Worm (Caenorhabditis elegans) whole organism, L1 larva: Measurements from ENCODE around the gene C34F6.9.

Experiments
- aha-1 ChIP-seq: fragments of 150-350 bp; optimal IDR thresholded peaks from 2 replicates; lab custom pipeline; 2014; ENCODE audit warnings: missing biosample characterization, missing genetic modification characterization
- efl-1 ChIP-seq, 4 experiments: fragments of 150-350 bp; optimal IDR thresholded peaks in 3 of 4; peaks in 1 of 4; 1 replicate in 1 of 4; 2 replicates in 3 of 4; lab custom pipeline; 2014; ENCODE audit warnings: missing biosample characterization in 2 of 4, missing genetic modification characterization in 2 of 4, missing genetic modification reagents in 2 of 4
- egl-27 ChIP-seq, 2 experiments: fragments of 150-350 bp in 1 of 2; sonication (generic microtip); optimal IDR thresholded peaks; 3 replicates each; lab custom pipeline; 2017 to 2018; ENCODE audit warnings: missing biosample characterization in 2 of 2, missing genetic modification characterization in 2 of 2, missing genetic modification reagents in 2 of 2
- elt-3 ChIP-seq, 6 experiments: fragments of 150-350 bp in 1 of 6; sonication (generic microtip); optimal IDR thresholded peaks; 2 replicates each; lab custom pipeline; 2017 to 2018; ENCODE audit warnings: missing biosample characterization in 6 of 6, missing genetic modification characterization in 6 of 6, inconsistent platforms in 1 of 6
- fkh-10 ChIP-seq: sonication (generic microtip); optimal IDR thresholded peaks from 2 replicates; lab custom pipeline; 2017; ENCODE audit warnings: missing biosample characterization, missing genetic modification reagents, missing genetic modification characterization
- hlh-17 ChIP-seq: fragments of 200-800 bp; sonication (Bioruptor generic); optimal IDR thresholded peaks from 2 replicates; lab custom pipeline; 2018; ENCODE audit warnings: missing genetic modification characterization, mild to moderate bottlenecking, missing compliant biosample characterization, moderate library complexity, borderline replicate concordance
- nhr-237 ChIP-seq: fragments of 150-350 bp; optimal IDR thresholded peaks from 2 replicates; lab custom pipeline; 2014; ENCODE audit warnings: missing biosample characterization, missing genetic modification characterization
- nhr-84 ChIP-seq: sonication (generic microtip); optimal IDR thresholded peaks from 2 replicates; lab custom pipeline; 2017; ENCODE audit warnings: missing biosample characterization, missing genetic modification characterization
- snpc-4 ChIP-seq: fragments of 150-350 bp; optimal IDR thresholded peaks from 2 replicates; lab custom pipeline; 2014; ENCODE audit warnings: missing biosample characterization, missing genetic modification characterization
- unc-62 ChIP-seq: fragments of 150-350 bp; optimal IDR thresholded peaks from 2 replicates; lab custom pipeline; 2014; ENCODE audit warnings: missing biosample characterization, missing genetic modification reagents, missing genetic modification characterization
- vab-15 ChIP-seq: sonication (generic microtip); optimal IDR thresholded peaks from 2 replicates; lab custom pipeline; 2017; ENCODE audit warnings: missing genotype, mild to moderate bottlenecking, missing genetic modification characterization, missing compliant biosample characterization

DNA sequence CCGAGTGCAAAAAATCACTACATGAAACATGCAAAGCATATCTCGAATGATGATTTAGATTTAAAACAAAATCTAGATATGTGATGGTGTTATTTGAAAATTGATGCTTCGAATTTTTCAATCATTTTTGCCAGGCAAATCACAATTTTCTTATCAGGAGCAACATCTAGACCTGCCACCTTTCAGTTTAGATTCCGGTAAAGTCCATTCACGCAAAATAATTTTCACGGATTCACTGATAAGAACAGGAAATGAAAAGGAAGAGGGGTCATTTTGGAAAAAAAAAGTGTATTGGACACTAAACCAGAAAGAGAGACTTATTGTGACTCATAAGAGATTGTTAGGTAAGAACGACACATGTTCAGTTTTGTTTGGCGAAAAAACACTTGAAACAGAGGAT, 29.5 kb upstream of the C34F6.9 start:
- TF ChIP-seq snpc-4 (tag; lab: Kevin White, UChicago) (no peak), unc-62 (GFP tag; lab: Kevin White, UChicago) (no peak), elt-3 (tag; optimal IDR thresholded peaks at IDR 0.05; lab: Kevin White, UChicago) (no peak), fkh-10 (GFP tag; lab: Kevin White, UChicago) (no peak), egl-27 (tag; optimal IDR thresholded peaks at IDR 0.05; lab: Kevin White, UChicago) (no peak), vab-15 (tag; lab: Kevin White, UChicago) (no peak), aha-1 (tag; lab: Kevin White, UChicago) (no peak), hlh-17 (GFP tag; lab: Kevin White, UChicago) (no peak), efl-1 (optimal IDR thresholded peaks at IDR 0.05; lab: Kevin White, UChicago) (no peak), efl-1 (GFP tag; optimal IDR thresholded peaks at IDR 0.05 in 1 of 2; lab: Kevin White, UChicago) (no peak), nhr-84 (no peak), nhr-237 (tag; lab: Kevin White, UChicago) (no peak)
